Worm (Caenorhabditis elegans) whole organism, young adult: ENCODE results near the gene T13C5.7.

ENCODE experiments used
- F23B12.7 ChIP-seq: sonication (generic microtip); optimal IDR thresholded peaks from 2 replicates; lab custom pipeline; 2017; ENCODE audit warnings: missing genetic modification characterization, mild to moderate bottlenecking, missing compliant biosample characterization, antibody characterized with exemption, moderate library complexity; ENCODE audit not compliant: insufficient read depth
- attf-6 ChIP-seq: fragments of 200-800 bp; sonication (Bioruptor generic); IDR thresholded peaks from 2 replicates; pipeline ENCODE4 v1.3.6; 2022; ENCODE audit warnings: missing genetic modification reagents, missing genetic modification characterization, missing compliant biosample characterization
- lin-54 ChIP-seq: fragments of 200-800 bp; sonication (Bioruptor generic); optimal IDR thresholded peaks from 2 replicates; lab custom pipeline; 2018; ENCODE audit warnings: mild to moderate bottlenecking, missing genetic modification characterization, missing compliant biosample characterization
- mes-4 ChIP-seq: sonication (generic microtip); optimal IDR thresholded peaks from 2 replicates; lab custom pipeline; 2016; ENCODE audit warnings: missing genotype, missing genetic modification characterization, missing compliant biosample characterization
- pha-4 ChIP-seq: fragments of 150-350 bp; sonication (generic microtip); optimal IDR thresholded peaks from 2 replicates; lab custom pipeline; 2014; ENCODE audit warnings: missing biosample characterization, missing genetic modification reagents, missing genetic modification characterization
- sptf-2 ChIP-seq: fragments of 200-800 bp; sonication (Bioruptor generic); optimal IDR thresholded peaks from 2 replicates; lab custom pipeline; 2018; ENCODE audit warnings: mild to moderate bottlenecking, missing genetic modification characterization, missing compliant biosample characterization
- zim-3 ChIP-seq: sonication (generic microtip); optimal IDR thresholded peaks from 2 replicates; lab custom pipeline; 2017; ENCODE audit warnings: mild to moderate bottlenecking, missing genetic modification characterization, moderate library complexity, missing compliant biosample characterization

- TF ChIP-seq pha-4 (tag; lab: Kevin White, UChicago) (no peak), sptf-2 (GFP tag; lab: Kevin White, UChicago) (no peak), F23B12.7 (tag; lab: Kevin White, UChicago) (no peak), mes-4 (tag; lab: Kevin White, UChicago) (no peak), lin-54 (GFP tag; lab: Kevin White, UChicago) (no peak), attf-6 (GFP tag; lab: Robert Waterston, UW) (no peak), zim-3 (tag; lab: Kevin White, UChicago) (no peak)
These were observed 2.3 kb upstream of the T13C5.7 start, which contains the start of the genes T25B2.4 and T13C5.3 for ce11 chrX:6177944-6178566.
